Fruit fly (Drosophila melanogaster) whole organism, pupa: ENCODE data around the gene CG43693.

Source experiments
- CG34367 ChIP-seq: fragments of 200-800 bp; sonication (Bioruptor generic); optimal IDR thresholded peaks from 2 replicates; lab custom pipeline; 2018; ENCODE audit warnings: missing biosample characterization, mild to moderate bottlenecking, missing genetic modification characterization
- CG4496 ChIP-seq: fragments of 200-800 bp; sonication (Bioruptor generic); IDR thresholded peaks from 3 replicates; pipeline ENCODE4 v1.3.6; 2022; ENCODE audit warnings: missing biosample characterization, missing genetic modification characterization
- rn ChIP-seq: fragments of 200-800 bp; sonication (Bioruptor generic); IDR thresholded peaks from 2 replicates; pipeline ENCODE4 v1.3.6; 2022; ENCODE audit warnings: missing biosample characterization, missing genetic modification characterization

DNA sequence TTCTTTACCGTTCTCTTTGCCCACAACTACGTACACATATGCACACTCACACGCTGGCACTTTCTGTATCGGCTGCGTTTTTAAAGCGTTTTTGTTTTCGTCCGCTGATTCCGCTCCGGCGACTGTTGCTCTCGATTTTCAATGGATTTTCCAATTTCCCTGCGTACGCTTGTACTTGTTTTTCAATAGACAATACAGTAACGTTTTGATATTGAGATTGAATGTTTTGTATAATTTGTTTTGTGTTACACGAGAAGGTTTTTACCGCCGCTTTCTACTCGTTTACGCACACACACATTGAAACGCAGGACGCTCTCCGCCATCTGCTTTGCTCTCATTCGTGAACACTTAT is 41.4 kb upstream of the CG43693 start:
- TF ChIP-seq rn (GFP tag; lab: Robert Waterston, UW) (no peak), CG34367 (no peak), CG4496 (no peak)
